Fruit fly (Drosophila melanogaster) whole organism, wandering third instar larva: ENCODE measurements around the gene CG12112.

Source experiments
- Abd-B ChIP-seq: fragments of >200 bp; optimal IDR thresholded peaks from 2 replicates; lab custom pipeline; 2017; ENCODE audit warnings: missing biosample characterization, missing genetic modification characterization
- CG32264 ChIP-seq: fragments of 200-800 bp; sonication (Bioruptor generic); optimal IDR thresholded peaks from 2 replicates; lab custom pipeline; 2016; ENCODE audit warnings: missing biosample characterization, missing genetic modification characterization
- CG9705 ChIP-seq: fragments of 200-800 bp; sonication (Bioruptor generic); optimal IDR thresholded peaks from 2 replicates; lab custom pipeline; 2018; ENCODE audit warnings: missing biosample characterization, mild to moderate bottlenecking, missing genetic modification characterization
- CrebA ChIP-seq: fragments of 200-800 bp; sonication (Bioruptor generic); optimal IDR thresholded peaks from 2 replicates; lab custom pipeline; 2016; ENCODE audit warnings: missing biosample characterization, mild to moderate bottlenecking, missing genetic modification characterization, borderline replicate concordance
- Dfd ChIP-seq: fragments of >200 bp; optimal IDR thresholded peaks from 2 replicates; lab custom pipeline; 2017; ENCODE audit warnings: missing biosample characterization, missing genetic modification characterization
- Dif ChIP-seq: fragments of 200-275, 200-300 bp; sonication (Bioruptor generic); optimal IDR thresholded peaks from 2 replicates; lab custom pipeline; 2018; ENCODE audit warnings: missing biosample characterization, missing genetic modification characterization; ENCODE audit not compliant: partially characterized antibody
- GATAd ChIP-seq: sonication (Bioruptor generic); optimal IDR thresholded peaks from 2 replicates; lab custom pipeline; 2016; ENCODE audit warnings: missing biosample characterization, missing genetic modification characterization
- HLH106 ChIP-seq: fragments of 200-800 bp; optimal IDR thresholded peaks from 3 replicates; lab custom pipeline; 2019; ENCODE audit warnings: missing biosample characterization, mild to moderate bottlenecking, missing genetic modification characterization, moderate library complexity
- Hnf4 ChIP-seq: fragments of 200-800 bp; sonication (Bioruptor generic); optimal IDR thresholded peaks from 2 replicates; lab custom pipeline; 2016; ENCODE audit warnings: missing biosample characterization, mild to moderate bottlenecking, missing genetic modification characterization
- Hr78 ChIP-seq: fragments of >200 bp; optimal IDR thresholded peaks from 2 replicates; lab custom pipeline; 2017; ENCODE audit warnings: missing biosample characterization, missing genetic modification characterization
- Hr83 ChIP-seq: fragments of 200-300 bp; sonication (Bioruptor generic); optimal IDR thresholded peaks from 2 replicates; lab custom pipeline; 2016; ENCODE audit warnings: missing biosample characterization, mild to moderate bottlenecking, missing genetic modification characterization, moderate library complexity; ENCODE audit not compliant: poor library complexity, severe bottlenecking
- Jra ChIP-seq: sonication (Bioruptor generic); optimal IDR thresholded peaks from 2 replicates; lab custom pipeline; 2016; ENCODE audit warnings: missing biosample characterization, missing genetic modification characterization
- Mio ChIP-seq: sonication (Bioruptor generic); optimal IDR thresholded peaks from 2 replicates; lab custom pipeline; 2016; ENCODE audit warnings: missing biosample characterization, missing genetic modification characterization
- Myc ChIP-seq: fragments of >200 bp; optimal IDR thresholded peaks from 2 replicates; lab custom pipeline; 2017
- N ChIP-seq: fragments of >200 bp; optimal IDR thresholded peaks from 2 replicates; lab custom pipeline; 2018; ENCODE audit warnings: missing biosample characterization, missing external identifiers, missing genetic modification characterization
- OdsH ChIP-seq: fragments of 200-800 bp; sonication (Bioruptor generic); optimal IDR thresholded peaks from 2 replicates; lab custom pipeline; 2016; ENCODE audit warnings: missing biosample characterization, mild to moderate bottlenecking, missing genetic modification characterization
- Rel ChIP-seq, 2 experiments: fragments of 200-800 bp; sonication (Bioruptor generic) in 1 of 2; optimal IDR thresholded peaks; 2 replicates in 1 of 2; 3 replicates in 1 of 2; lab custom pipeline; 2016 to 2019; ENCODE audit warnings: mild to moderate bottlenecking in 2 of 2, missing biosample characterization in 2 of 2, missing genetic modification characterization in 2 of 2, moderate library complexity in 1 of 2
- Sp1 ChIP-seq: fragments of 200-800 bp; sonication (Bioruptor generic); optimal IDR thresholded peaks from 3 replicates; lab custom pipeline; 2019; ENCODE audit warnings: missing biosample characterization, mild to moderate bottlenecking, missing genetic modification characterization, moderate library complexity
- Vsx2 ChIP-seq: fragments of 200-300, 225-300 bp; sonication (Bioruptor generic); optimal IDR thresholded peaks from 2 replicates; lab custom pipeline; 2018; ENCODE audit warnings: missing biosample characterization, missing genetic modification characterization; ENCODE audit not compliant: partially characterized antibody
- br ChIP-seq: fragments of 200-800 bp; sonication (Bioruptor generic); optimal IDR thresholded peaks from 2 replicates; lab custom pipeline; 2016; ENCODE audit warnings: missing biosample characterization, missing genetic modification characterization
- brk ChIP-seq: fragments of 200-800 bp; sonication (Bioruptor generic); optimal IDR thresholded peaks from 2 replicates; lab custom pipeline; 2016; ENCODE audit warnings: missing biosample characterization, mild to moderate bottlenecking, missing genetic modification characterization
- dl ChIP-seq, 2 experiments: fragments of 175-275, 200-275 bp in 1 of 2; fragments of 200-275 bp in 1 of 2; sonication (Bioruptor generic); optimal IDR thresholded peaks; lab custom pipeline; 2018; ENCODE audit warnings: mild to moderate bottlenecking in 2 of 2, missing biosample characterization in 2 of 2, missing genetic modification characterization in 2 of 2, moderate library complexity in 2 of 2; ENCODE audit not compliant: partially characterized antibody in 2 of 2, insufficient read depth in 1 of 2
- dmrt93B ChIP-seq: fragments of 200-800 bp; sonication (Bioruptor generic); optimal IDR thresholded peaks from 2 replicates; lab custom pipeline; 2018; ENCODE audit warnings: missing biosample characterization, mild to moderate bottlenecking, missing genetic modification characterization
- dsf ChIP-seq: sonication (Bioruptor generic); optimal IDR thresholded peaks from 2 replicates; lab custom pipeline; 2016; ENCODE audit warnings: missing biosample characterization, missing genetic modification characterization, borderline replicate concordance
- ey ChIP-seq: fragments of 200-800 bp; sonication (Bioruptor generic); optimal IDR thresholded peaks from 2 replicates; lab custom pipeline; 2016; ENCODE audit warnings: missing biosample characterization, missing genetic modification characterization
- foxo ChIP-seq, 2 experiments: fragments of 200-800 bp; sonication (Bioruptor generic); optimal IDR thresholded peaks; 2 replicates in 1 of 2; 3 replicates in 1 of 2; lab custom pipeline; 2016 to 2017; ENCODE audit warnings: missing biosample characterization in 2 of 2, missing genetic modification characterization in 2 of 2
- fru ChIP-seq: fragments of 200-800 bp; sonication (Bioruptor generic); optimal IDR thresholded peaks from 3 replicates; lab custom pipeline; 2016; ENCODE audit warnings: missing biosample characterization, mild to moderate bottlenecking, missing genetic modification characterization
- h ChIP-seq: fragments of 200-800 bp; sonication (Bioruptor generic); optimal IDR thresholded peaks from 3 replicates; lab custom pipeline; 2016; ENCODE audit warnings: missing biosample characterization, mild to moderate bottlenecking, missing genetic modification characterization
- jim ChIP-seq: fragments of 175-275, 200-325 bp; sonication (Bioruptor generic); optimal IDR thresholded peaks from 2 replicates; lab custom pipeline; 2016; ENCODE audit warnings: missing biosample characterization, mild to moderate bottlenecking, missing genetic modification characterization
- lola ChIP-seq: fragments of >200 bp; optimal IDR thresholded peaks from 2 replicates; lab custom pipeline; 2017; ENCODE audit warnings: missing biosample characterization, missing genetic modification characterization
- pan ChIP-seq: fragments of >200 bp; optimal IDR thresholded peaks from 2 replicates; lab custom pipeline; 2017
- psq ChIP-seq: fragments of 200-800 bp; sonication (Bioruptor generic); optimal IDR thresholded peaks from 3 replicates; lab custom pipeline; 2017; ENCODE audit warnings: missing biosample characterization, mild to moderate bottlenecking, missing genetic modification characterization, moderate library complexity
- rgr ChIP-seq: fragments of 200-800 bp; sonication (Bioruptor generic); optimal IDR thresholded peaks from 3 replicates; lab custom pipeline; 2016; ENCODE audit warnings: missing biosample characterization, mild to moderate bottlenecking, missing genetic modification characterization
- sage ChIP-seq: fragments of 200-800 bp; sonication (Bioruptor generic); optimal IDR thresholded peaks from 2 replicates; lab custom pipeline; 2016; ENCODE audit warnings: missing biosample characterization, mild to moderate bottlenecking, missing genetic modification characterization
- sv ChIP-seq: fragments of 200-800 bp; sonication (Bioruptor generic); optimal IDR thresholded peaks from 3 replicates; lab custom pipeline; 2016; ENCODE audit warnings: missing biosample characterization, missing genetic modification characterization
- tai ChIP-seq: sonication (Bioruptor generic); optimal IDR thresholded peaks from 2 replicates; lab custom pipeline; 2016; ENCODE audit warnings: missing biosample characterization, missing genetic modification characterization
- usp ChIP-seq: fragments of >200 bp; optimal IDR thresholded peaks from 2 replicates; lab custom pipeline; 2017; ENCODE audit warnings: missing biosample characterization, missing genetic modification characterization
- woc ChIP-seq: sonication (Bioruptor generic); optimal IDR thresholded peaks from 2 replicates; lab custom pipeline; 2016; ENCODE audit warnings: missing biosample characterization, mild to moderate bottlenecking, missing genetic modification characterization

The CG12112 gene

dm6 chrX:8518025-8518661 is 41.8 kb downstream of the CG12112 start:
- TF ChIP-seq Jra (GFP tag; lab: Kevin White, UChicago), result no peak
- TF ChIP-seq psq (GFP tag; lab: Kevin White, UChicago), result peak; percentile 53
- no peak for TF ChIP-seq Dfd (GFP tag; lab: Kevin White, UChicago)
- TF ChIP-seq fru, result no peak
- TF ChIP-seq dmrt93B (GFP tag; lab: Kevin White, UChicago), result no peak

- TF ChIP-seq CG32264 (GFP tag; lab: Kevin White, UChicago) (no peak), usp (GFP tag; lab: Kevin White, UChicago) (no peak), Rel (GFP tag; optimal IDR thresholded peaks at IDR 0.05; lab: Kevin White, UChicago) (no peak), Rel (tag; optimal IDR thresholded peaks at IDR 0.05; lab: Kevin White, UChicago) (peak; percentile 42), psq (GFP tag; lab: Kevin White, UChicago) (peak; percentile 5), HLH106 (tag; lab: Kevin White, UChicago) (no peak), lola (GFP tag; lab: Kevin White, UChicago) (no peak), Hnf4 (GFP tag; lab: Kevin White, UChicago) (peak; percentile 28), Dif (GFP tag; lab: Kevin White, UChicago) (no peak), jim (no peak), Vsx2 (peak; percentile 89), foxo (GFP tag; optimal IDR thresholded peaks at IDR 0.05; lab: Kevin White, UChicago) (peak in 1 of 2 experiments; percentile 21), Jra (GFP tag; lab: Kevin White, UChicago) (peak; percentile 32), fru (peak; percentile 41), OdsH (no peak), CrebA (GFP tag; lab: Kevin White, UChicago) (peak; percentile 17), brk (GFP tag; lab: Kevin White, UChicago) (peak; percentile 64), dmrt93B (GFP tag; lab: Kevin White, UChicago) (no peak), Hr78 (no peak), dl (GFP tag; optimal IDR thresholded peaks at IDR 0.05; lab: Kevin White, UChicago; ENCODE audit: insufficient read depth in 1 of 2, partially characterized antibody in 2 of 2) (no peak), CG9705 (GFP tag; lab: Kevin White, UChicago) (no peak), GATAd (no peak), Dfd (GFP tag; lab: Kevin White, UChicago) (peak; percentile 6), Abd-B (GFP tag; lab: Kevin White, UChicago) (no peak), br (GFP tag; lab: Kevin White, UChicago) (peak; percentile 31), Hr83 (no peak), sv (GFP tag; lab: Kevin White, UChicago) (no peak), tai (GFP tag; lab: Kevin White, UChicago) (no peak), pan (no peak), ey (GFP tag; lab: Kevin White, UChicago) (peak; percentile 13), N (GFP tag; lab: Kevin White, UChicago) (no peak), Mio (GFP tag; lab: Kevin White, UChicago) (no peak), dsf (no peak), Myc (lab: Kevin White, UChicago) (no peak), h (GFP tag; lab: Kevin White, UChicago) (peak; percentile 8), woc (GFP tag; lab: Kevin White, UChicago) (no peak), Sp1 (GFP tag; lab: Kevin White, UChicago) (peak; percentile 27), sage (GFP tag; lab: Kevin White, UChicago) (no peak), rgr (GFP tag; lab: Kevin White, UChicago) (peak; percentile 24)
Measured at dm6 chrX:8517121-8518024, 42.6 kb downstream of the CG12112 start, which contains the start of gene Nrg. TSS of gene Nrg (plus strand) at chrX:8517373.
